Worm (Caenorhabditis elegans) whole organism, L2 larva: ENCODE measurements around the gene C35B1.9.
"Not testable (repeated sequence)": the region's sequence is repeated elsewhere in the genome, so short reads cannot be mapped to it uniquely, and the experiment has no call there.

ENCODE experiments used
- C34F6.9 ChIP-seq: fragments of 150-350 bp; optimal IDR thresholded peaks from 2 replicates; lab custom pipeline; 2014; ENCODE audit warnings: missing biosample characterization, missing genetic modification characterization
- F13H6.1 ChIP-seq: sonication (generic microtip); optimal IDR thresholded peaks from 2 replicates; lab custom pipeline; 2016; ENCODE audit warnings: missing genetic modification characterization, missing compliant biosample characterization
- Y55F3AM.14 ChIP-seq: fragments of 200-800 bp; sonication (Bioruptor generic); optimal IDR thresholded peaks from 2 replicates; lab custom pipeline; 2018; ENCODE audit warnings: mild to moderate bottlenecking, missing genetic modification characterization, missing compliant biosample characterization
- alr-1 ChIP-seq: fragments of 150-350 bp; optimal IDR thresholded peaks from 2 replicates; lab custom pipeline; 2014; ENCODE audit warnings: missing biosample characterization, missing genetic modification characterization
- aly-2 ChIP-seq: fragments of 150-350 bp; optimal IDR thresholded peaks from 2 replicates; lab custom pipeline; 2014; ENCODE audit warnings: missing biosample characterization, missing genetic modification characterization
- ama-1 ChIP-seq: fragments of 150-350 bp; optimal IDR thresholded peaks from 2 replicates; lab custom pipeline; 2018; ENCODE audit warnings: inconsistent platforms
- blmp-1 ChIP-seq: sonication (generic microtip); optimal IDR thresholded peaks from 2 replicates; lab custom pipeline; 2017; ENCODE audit warnings: missing genetic modification characterization, mild to moderate bottlenecking, missing compliant biosample characterization, antibody characterized with exemption, moderate library complexity; ENCODE audit not compliant: insufficient read depth
- ceh-16 ChIP-seq: fragments of 150-350 bp; optimal IDR thresholded peaks from 2 replicates; lab custom pipeline; 2014; ENCODE audit warnings: missing biosample characterization, missing genetic modification characterization
- ceh-82 ChIP-seq: fragments of 150-350 bp; optimal IDR thresholded peaks from 2 replicates; lab custom pipeline; 2014; ENCODE audit warnings: missing biosample characterization, missing genetic modification characterization
- crh-2 ChIP-seq: sonication (generic microtip); optimal IDR thresholded peaks from 2 replicates; lab custom pipeline; 2017; ENCODE audit warnings: missing biosample characterization, missing genetic modification characterization
- dmd-4 ChIP-seq: sonication (generic microtip); optimal IDR thresholded peaks from 2 replicates; lab custom pipeline; 2017; ENCODE audit warnings: missing biosample characterization, missing genetic modification characterization
- egl-27 ChIP-seq: sonication (generic microtip); optimal IDR thresholded peaks from 3 replicates; lab custom pipeline; 2017; ENCODE audit warnings: missing biosample characterization, missing genetic modification reagents, missing genetic modification characterization
- elt-1 ChIP-seq: fragments of 150-350 bp; optimal IDR thresholded peaks from 2 replicates; lab custom pipeline; 2014; ENCODE audit warnings: missing biosample characterization, missing genetic modification characterization
- fos-1 ChIP-seq: fragments of 150-350 bp; optimal IDR thresholded peaks from 2 replicates; lab custom pipeline; 2014; ENCODE audit warnings: missing biosample characterization, missing genetic modification characterization
- lin-13 ChIP-seq: fragments of 150-350 bp; optimal IDR thresholded peaks from 2 replicates; lab custom pipeline; 2014; ENCODE audit warnings: missing biosample characterization, missing genetic modification reagents, missing genetic modification characterization
- lin-39 ChIP-seq: fragments of 150-350 bp; optimal IDR thresholded peaks from 2 replicates; lab custom pipeline; 2014; ENCODE audit warnings: missing biosample characterization, missing genetic modification reagents, missing genetic modification characterization
- mdl-1 ChIP-seq, 2 experiments: fragments of 150-350 bp in 1 of 2; sonication (generic microtip) in 1 of 2; optimal IDR thresholded peaks; 2 replicates each; lab custom pipeline; 2017; ENCODE audit warnings: missing biosample characterization in 2 of 2, missing genetic modification characterization in 2 of 2
- nhr-10 ChIP-seq: sonication (generic microtip); optimal IDR thresholded peaks from 2 replicates; lab custom pipeline; 2017; ENCODE audit warnings: missing biosample characterization, missing genetic modification characterization
- nhr-11 ChIP-seq: fragments of 150-350 bp; optimal IDR thresholded peaks from 2 replicates; lab custom pipeline; 2014; ENCODE audit warnings: missing biosample characterization, missing genetic modification characterization
- nhr-12 ChIP-seq: fragments of 150-350 bp; optimal IDR thresholded peaks from 2 replicates; lab custom pipeline; 2014; ENCODE audit warnings: missing biosample characterization, missing genetic modification characterization
- nhr-23 ChIP-seq: fragments of 150-350 bp; optimal IDR thresholded peaks from 2 replicates; lab custom pipeline; 2014; ENCODE audit warnings: missing biosample characterization, missing genetic modification reagents, missing genetic modification characterization
- nhr-6 ChIP-seq: fragments of 150-350 bp; optimal IDR thresholded peaks from 2 replicates; lab custom pipeline; 2014; ENCODE audit warnings: missing biosample characterization, missing genetic modification characterization
- nhr-77 ChIP-seq: fragments of 150-350 bp; optimal IDR thresholded peaks from 2 replicates; lab custom pipeline; 2014; ENCODE audit warnings: missing biosample characterization, missing genetic modification characterization
- peb-1 ChIP-seq: fragments of 150-350 bp; optimal IDR thresholded peaks from 2 replicates; lab custom pipeline; 2014; ENCODE audit warnings: missing biosample characterization, missing genetic modification characterization
- sma-9 ChIP-seq, 2 experiments: fragments of 150-350 bp in 1 of 2; sonication (generic microtip) in 1 of 2; optimal IDR thresholded peaks; 2 replicates each; lab custom pipeline; 2014 to 2016; ENCODE audit warnings: missing genetic modification characterization in 2 of 2, mild to moderate bottlenecking in 1 of 2, missing biosample characterization in 1 of 2, missing compliant biosample characterization in 1 of 2, missing genetic modification reagents in 1 of 2, moderate library complexity in 1 of 2
- unc-39 ChIP-seq: fragments of 150-350 bp; optimal IDR thresholded peaks from 2 replicates; lab custom pipeline; 2014; ENCODE audit warnings: missing biosample characterization, missing genetic modification characterization
- unc-55 ChIP-seq: fragments of 150-350 bp; sonication (generic microtip); optimal IDR thresholded peaks from 3 replicates; lab custom pipeline; 2014; ENCODE audit warnings: missing biosample characterization, missing genetic modification reagents, missing genetic modification characterization
- unc-62 ChIP-seq: fragments of 150-350 bp; optimal IDR thresholded peaks from 2 replicates; lab custom pipeline; 2014; ENCODE audit warnings: missing biosample characterization, missing genetic modification reagents, missing genetic modification characterization
- ztf-11 ChIP-seq: sonication (generic microtip); optimal IDR thresholded peaks from 2 replicates; lab custom pipeline; 2017; ENCODE audit warnings: missing biosample characterization, missing genetic modification characterization
- ztf-4 ChIP-seq: fragments of 150-350 bp; optimal IDR thresholded peaks from 2 replicates; lab custom pipeline; 2014; ENCODE audit warnings: missing biosample characterization, missing genetic modification characterization

C35B1.9 gene

ce11 chrIV:4080846-4081245 is at the start of gene C35B1.9, which contains the start of gene C35B1.3:
Gene C35B1.9, minus strand, starts transcription at chrIV:4080946.
Gene C35B1.3, plus strand, starts transcription at chrIV:4081151.
- TF ChIP-seq nhr-10 (tag; lab: Kevin White, UChicago) (no peak), ama-1 (no peak), dmd-4 (tag; lab: Kevin White, UChicago) (no peak), fos-1 (tag; lab: Kevin White, UChicago) (no peak)

- TF ChIP-seq mdl-1 (tag; optimal IDR thresholded peaks at IDR 0.05; lab: Kevin White, UChicago); nhr-6 (tag; lab: Kevin White, UChicago); nhr-12 (tag; lab: Kevin White, UChicago): not testable (repeated sequence)
Measured at ce11 chrIV:4125657-4126056, 44.9 kb upstream of the C35B1.9 start, which contains the start of gene F49F1.7. Gene F49F1.7, minus strand, starts transcription at chrIV:4125757.

- TF ChIP-seq peb-1 (tag; lab: Kevin White, UChicago): no peak
- TF ChIP-seq nhr-11: no peak
- no peak for TF ChIP-seq crh-2 (tag; lab: Kevin White, UChicago)
- TF ChIP-seq ceh-16 (tag; lab: Kevin White, UChicago): no peak
- no peak for TF ChIP-seq elt-1 (tag; lab: Kevin White, UChicago)
Measured at ce11 chrIV:4123083-4123482, 42.3 kb upstream of the C35B1.9 start, which contains the start of gene mul-1. Gene mul-1, minus strand, starts transcription at chrIV:4123166.

- no peak for TF ChIP-seq dmd-4 (tag; lab: Kevin White, UChicago)
- TF ChIP-seq aly-2: no peak
- no peak for TF ChIP-seq ztf-11 (tag; lab: Kevin White, UChicago)
- no peak for TF ChIP-seq unc-55 (GFP tag; lab: Kevin White, UChicago)
- no peak for TF ChIP-seq elt-1 (tag; lab: Kevin White, UChicago)
- TF ChIP-seq C34F6.9 (tag; lab: Kevin White, UChicago): no peak
- TF ChIP-seq unc-39 (tag; lab: Kevin White, UChicago): no peak
- no peak for TF ChIP-seq nhr-10 (tag; lab: Kevin White, UChicago)
- TF ChIP-seq ztf-4 (tag; lab: Kevin White, UChicago): no peak
- no peak for TF ChIP-seq blmp-1
- TF ChIP-seq crh-2 (tag; lab: Kevin White, UChicago): no peak
- no peak for TF ChIP-seq lin-13 (GFP tag; lab: Kevin White, UChicago)
Measured at ce11 chrIV:4121055-4121454, 40.3 kb upstream of the C35B1.9 start.

- TF ChIP-seq unc-62 (GFP tag; lab: Kevin White, UChicago) (no peak), F13H6.1 (tag; lab: Kevin White, UChicago) (no peak), ceh-16 (tag; lab: Kevin White, UChicago) (no peak), nhr-77 (tag; lab: Kevin White, UChicago) (no peak), ztf-11 (tag; lab: Kevin White, UChicago) (no peak), lin-13 (GFP tag; lab: Kevin White, UChicago) (no peak), lin-39 (tag; lab: Kevin White, UChicago) (no peak), sma-9 (GFP tag; optimal IDR thresholded peaks at IDR 0.05; lab: Kevin White, UChicago) (no peak), sma-9 (tag; optimal IDR thresholded peaks at IDR 0.05; lab: Kevin White, UChicago) (no peak), ceh-82 (no peak), Y55F3AM.14 (GFP tag; lab: Kevin White, UChicago) (no peak), ama-1 (no peak)
Measured at ce11 chrIV:4120263-4120662, 39.5 kb upstream of the C35B1.9 start, which contains the start of gene F49F1.5. Gene F49F1.5, minus strand, starts transcription at chrIV:4120415.

- TF ChIP-seq egl-27 (tag; lab: Kevin White, UChicago) (no peak), unc-62 (GFP tag; lab: Kevin White, UChicago) (no peak), unc-55 (GFP tag; lab: Kevin White, UChicago) (no peak), nhr-11 (no peak), alr-1 (no peak), nhr-23 (tag; lab: Kevin White, UChicago) (no peak), fos-1 (tag; lab: Kevin White, UChicago) (peak; percentile 15)
Measured at ce11 chrIV:4117432-4117831, 36.7 kb upstream of the C35B1.9 start, which contains the start of gene drd-50. Gene drd-50, plus strand, starts transcription at chrIV:4117732.
